Worm (Caenorhabditis elegans) whole organism, dauer: ENCODE data around the gene W04E12.3.
"Not testable (repeated sequence)": the region's sequence is repeated elsewhere in the genome, so short reads cannot be mapped to it uniquely, and the experiment has no call there.

ENCODE experiments used
- unc-62 ChIP-seq: sonication (generic microtip); optimal IDR thresholded peaks from 2 replicates; lab custom pipeline; 2017; ENCODE audit warnings: missing biosample characterization, missing genetic modification reagents, missing genetic modification characterization

Gene W04E12.3

DNA sequence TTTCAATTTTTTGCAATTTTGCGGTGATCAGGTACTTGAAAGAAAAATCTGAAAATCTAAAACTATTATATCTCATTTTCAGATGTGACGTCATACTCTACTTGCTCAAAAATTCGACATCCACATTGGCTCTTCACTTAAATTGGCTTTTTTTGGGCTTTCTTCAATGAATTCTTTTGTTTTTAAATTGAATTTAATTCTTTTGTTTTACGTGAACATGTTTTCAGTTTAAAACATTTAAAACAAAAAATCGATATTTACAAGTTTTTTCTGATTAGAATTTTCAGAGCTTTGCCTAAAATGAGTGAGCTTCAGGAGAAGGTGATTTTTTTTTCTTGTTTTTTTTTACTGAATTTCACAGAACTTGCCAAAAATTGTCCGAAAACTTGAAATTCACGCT lies at the start of gene W04E12.3:
Gene W04E12.3, plus strand, starts transcription at position 301 of the 400 bp plus-strand sequence.
- TF ChIP-seq unc-62 (GFP tag; lab: Kevin White, UChicago): no peak

ce11 chrV:19691954-19692353 lies 49.8 kb upstream of the W04E12.3 start:
- no peak for TF ChIP-seq unc-62 (GFP tag; lab: Kevin White, UChicago)

DNA sequence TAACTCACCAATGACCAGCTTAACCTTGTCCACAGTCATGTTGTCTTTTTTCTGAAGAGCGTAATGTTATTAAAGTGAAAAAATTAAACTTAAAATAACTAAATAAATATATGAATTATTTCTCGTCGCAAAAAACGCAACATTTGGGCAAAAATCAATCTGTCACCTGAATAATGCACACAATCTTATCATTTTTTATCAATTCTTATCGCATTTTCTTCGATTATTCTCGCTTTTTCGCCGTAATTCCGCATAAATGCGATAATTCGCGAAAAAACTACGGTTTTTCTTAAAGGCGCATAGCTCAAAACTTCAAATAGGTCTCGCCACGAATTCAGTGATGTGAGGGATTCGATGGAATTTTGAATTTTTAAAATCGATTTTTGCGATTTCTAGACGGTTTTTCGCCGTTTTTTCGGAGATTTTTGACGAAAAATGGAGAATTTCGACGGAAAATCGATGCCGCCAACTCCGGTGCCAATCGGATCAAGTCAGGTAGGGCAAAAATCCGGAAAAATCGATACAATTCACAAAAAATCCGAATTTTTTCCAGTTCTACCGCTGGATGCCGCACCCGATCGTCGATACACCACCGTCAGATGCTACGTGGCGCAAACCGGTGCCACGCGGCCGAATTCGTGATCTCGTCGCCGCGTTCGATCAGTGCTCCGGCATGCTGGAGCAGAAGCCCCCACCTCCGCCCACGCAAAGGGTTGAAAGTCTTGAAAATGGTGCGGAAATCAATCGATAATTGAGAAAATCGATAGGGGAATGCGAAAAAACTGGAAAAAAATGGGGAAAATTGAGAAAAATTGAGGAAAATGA lies 44.2 kb upstream of the W04E12.3 start, which contains the start of the genes Y43F8C.13 and ani-3:
Gene Y43F8C.13, minus strand, starts transcription at position 51 of the 825 bp plus-strand sequence.
Gene ani-3, plus strand, starts transcription at position 385 of the 825 bp plus-strand sequence.
- TF ChIP-seq unc-62 (GFP tag; lab: Kevin White, UChicago): no peak

- TF ChIP-seq unc-62 (GFP tag; lab: Kevin White, UChicago): no peak
Observed at ce11 chrV:19708849-19709248, 32.9 kb upstream of the W04E12.3 start, which contains the start of gene srv-3. srv-3 (minus strand) TSS chrV:19708949.

ce11 chrV:19710514-19710913 lies 31.2 kb upstream of the W04E12.3 start, which contains the start of gene Y43F8C.15:
Y43F8C.15 (minus strand) TSS chrV:19710614.
- not testable (repeated sequence) for TF ChIP-seq unc-62 (GFP tag; lab: Kevin White, UChicago)

DNA sequence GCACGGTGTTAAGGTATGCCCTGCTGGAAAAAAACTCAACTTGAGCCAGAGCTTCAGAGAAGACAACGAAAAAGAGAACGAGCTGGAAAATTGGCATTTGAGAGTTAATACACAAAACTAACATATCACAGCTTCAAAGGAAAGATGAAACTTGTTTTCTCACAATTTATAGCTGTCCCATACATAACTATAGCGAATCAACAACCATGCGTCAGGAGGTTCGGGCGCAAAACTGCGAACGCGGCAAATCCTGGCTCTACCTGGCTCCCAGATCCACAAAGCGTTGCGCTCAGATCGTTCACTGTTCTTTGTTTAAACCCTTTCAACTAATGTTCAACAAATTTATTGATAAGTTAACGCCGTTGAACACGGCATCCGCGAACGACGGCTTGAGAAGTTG lies 30.1 kb upstream of the W04E12.3 start, which contains the start of gene Y43F8C.23:
Gene Y43F8C.23, minus strand, starts transcription at position 101 of the 400 bp plus-strand sequence.
- TF ChIP-seq unc-62 (GFP tag; lab: Kevin White, UChicago): not testable (repeated sequence)

ce11 chrV:19715419-19715818 lies 26.3 kb upstream of the W04E12.3 start, which contains the start of gene Y43F8C.16:
Y43F8C.16 (minus strand) TSS chrV:19715519.
- no peak for TF ChIP-seq unc-62 (GFP tag; lab: Kevin White, UChicago)

ce11 chrV:19715847-19716246 lies 25.9 kb upstream of the W04E12.3 start, which contains the start of gene Y43F8C.17:
Y43F8C.17 (plus strand) TSS chrV:19716147.
- TF ChIP-seq unc-62 (GFP tag; lab: Kevin White, UChicago): no peak

DNA sequence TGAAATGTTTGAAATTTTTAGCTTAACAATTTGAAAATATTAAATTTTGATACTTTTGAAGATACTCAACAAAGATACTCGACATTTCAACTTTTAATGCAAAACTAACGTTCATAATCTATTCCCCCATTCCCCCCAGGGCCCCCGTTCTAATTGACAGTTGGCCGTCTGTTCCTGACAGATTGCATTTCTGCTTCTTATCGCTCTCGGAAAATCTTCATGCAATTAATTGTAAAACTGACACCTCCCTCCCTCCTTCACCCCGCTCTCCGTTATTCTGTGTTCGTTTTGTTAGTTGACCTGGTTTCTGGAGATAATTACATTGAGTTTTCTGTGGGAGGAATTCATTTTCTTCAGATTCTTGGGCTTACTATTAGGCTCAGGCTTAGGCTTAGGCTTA lies 23.8 kb upstream of the W04E12.3 start:
- no peak for TF ChIP-seq unc-62 (GFP tag; lab: Kevin White, UChicago)

DNA sequence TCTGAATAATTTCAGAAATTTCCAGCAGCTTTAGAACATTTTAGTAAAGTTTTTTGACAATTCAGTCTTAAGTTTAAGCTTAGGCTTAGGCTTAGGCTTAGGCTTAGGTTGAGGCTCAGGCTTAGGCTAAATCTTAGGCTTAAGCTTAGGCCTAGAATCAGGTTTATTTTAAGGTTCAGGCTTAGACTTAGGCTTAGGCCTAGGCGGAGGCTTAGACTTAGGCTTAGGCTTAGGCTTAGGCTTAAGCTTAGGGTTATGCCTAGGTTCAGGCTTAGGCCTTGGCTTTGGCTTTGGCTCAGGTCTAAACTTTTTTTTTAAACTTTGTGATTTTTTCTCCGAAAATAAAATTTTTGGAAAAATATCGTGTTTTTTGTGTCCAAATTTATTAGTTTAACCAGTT lies 23.1 kb upstream of the W04E12.3 start:
- TF ChIP-seq unc-62 (GFP tag; lab: Kevin White, UChicago): no peak

DNA sequence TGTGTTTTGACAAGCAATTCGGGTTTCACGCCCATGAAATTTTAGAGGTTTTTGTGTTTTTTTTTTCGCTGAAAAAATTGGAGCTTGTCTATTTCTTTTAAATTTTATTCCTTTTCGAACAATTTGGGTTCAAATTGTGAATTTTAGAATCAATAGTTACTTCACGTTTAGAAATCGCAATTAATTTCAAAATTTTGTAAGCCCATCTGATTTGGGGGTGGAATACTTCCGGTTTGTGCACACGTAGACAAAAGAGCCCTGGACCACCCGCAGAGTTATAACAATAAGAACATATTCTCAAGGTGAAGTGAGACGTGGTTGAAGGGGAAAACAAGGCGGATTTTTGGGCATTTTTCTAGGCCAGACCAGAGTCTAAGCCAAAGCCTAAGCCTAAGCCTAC lies 22.5 kb upstream of the W04E12.3 start, which contains the start of gene Y116F11A.6:
Gene Y116F11A.6, plus strand, starts transcription at position 301 of the 400 bp plus-strand sequence.
- TF ChIP-seq unc-62 (GFP tag; lab: Kevin White, UChicago): no peak

DNA sequence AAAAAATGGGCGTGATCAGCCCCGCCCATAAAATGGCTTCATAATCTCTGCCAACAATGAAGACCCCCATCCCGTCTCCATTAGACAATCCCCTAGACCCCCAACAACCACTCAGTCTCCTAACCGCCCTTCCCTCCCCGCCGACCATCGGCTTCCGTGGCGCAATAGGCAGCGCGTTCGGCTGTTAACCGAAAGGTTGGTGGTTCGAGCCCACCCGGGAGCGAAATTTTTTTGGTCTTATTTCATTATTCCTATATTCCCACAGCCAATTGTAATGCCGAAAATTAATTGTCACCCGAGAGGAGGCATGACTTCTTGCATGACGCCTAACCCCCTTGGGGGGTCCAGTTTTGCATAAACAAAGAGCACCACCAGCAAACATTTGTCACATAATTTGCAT lies 18.9 kb upstream of the W04E12.3 start:
- no peak for TF ChIP-seq unc-62 (GFP tag; lab: Kevin White, UChicago)

- TF ChIP-seq unc-62 (GFP tag; lab: Kevin White, UChicago): no peak
Observed at ce11 chrV:19724589-19724988, 17.2 kb upstream of the W04E12.3 start.

- no peak for TF ChIP-seq unc-62 (GFP tag; lab: Kevin White, UChicago)
Observed at ce11 chrV:19727990-19728389, 13.8 kb upstream of the W04E12.3 start.

DNA sequence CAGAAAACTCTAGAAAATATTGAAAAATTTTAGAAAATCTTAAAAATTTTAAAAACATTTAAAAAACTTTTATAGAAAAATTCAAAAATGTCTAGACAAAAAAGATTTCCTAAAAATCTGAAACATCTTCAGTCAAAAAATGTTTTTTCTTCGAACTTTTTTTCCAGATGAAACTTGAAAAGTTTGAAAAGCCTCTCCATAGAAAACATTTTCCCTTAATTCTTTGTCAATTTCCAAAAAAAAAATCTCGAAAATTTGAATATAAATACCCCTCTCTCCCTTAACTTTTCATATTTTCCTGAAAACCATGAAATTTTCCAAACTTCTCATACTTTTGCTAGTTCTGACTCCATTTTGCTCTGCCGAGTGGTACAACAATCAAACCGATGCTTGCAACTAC lies 13.0 kb upstream of the W04E12.3 start, which contains the start of gene Y116F11A.3:
Gene Y116F11A.3, plus strand, starts transcription at position 301 of the 400 bp plus-strand sequence.
- no peak for TF ChIP-seq unc-62 (GFP tag; lab: Kevin White, UChicago)

- no peak for TF ChIP-seq unc-62 (GFP tag; lab: Kevin White, UChicago)
Observed at ce11 chrV:19730280-19730679, 11.5 kb upstream of the W04E12.3 start, which contains the start of gene Y116F11A.1. Y116F11A.1 (plus strand) TSS chrV:19730580.
